Worm (Caenorhabditis elegans): ENCODE measurements around the gene C24B5.4.
A peak's percentile ranks its signal among the peaks of the same experiment; 100 is the strongest.

C24B5.4 gene

DNA sequence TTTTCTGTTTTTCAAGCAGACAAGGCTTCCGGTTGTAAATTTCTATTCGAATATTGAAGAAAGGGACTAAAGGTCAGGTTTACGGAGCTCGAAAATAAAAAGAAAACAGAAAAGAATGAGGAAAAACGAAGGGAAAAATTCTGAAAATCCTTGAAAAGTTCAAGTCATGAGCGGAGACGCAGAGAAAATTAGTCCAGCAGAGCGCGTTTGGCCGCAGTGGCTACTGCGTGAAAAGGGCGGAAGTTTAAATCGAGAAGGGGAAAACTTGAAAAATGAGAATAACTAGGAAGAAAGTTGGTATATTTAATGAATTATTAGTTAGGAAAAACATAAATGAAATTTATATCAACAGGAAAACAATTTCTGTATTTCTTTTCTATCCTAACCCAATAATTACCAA lies 23.3 kb upstream of the C24B5.4 start (continued):
- TF ChIP-seq hmg-1.2 (GFP tag; IDR thresholded peaks at IDR 0.05) (peak; percentile 67; the same call in 1 of the 2 replicates), snpc-1.3 (tag; optimal IDR thresholded peaks at IDR 0.05; ENCODE audit: insufficient read depth) (peak; percentile 9), lir-1 (GFP tag; conservative IDR thresholded peaks at IDR 0.05) (no peak), ets-4 (GFP tag; optimal IDR thresholded peaks at IDR 0.05) (no peak), Y56A3A.18 (GFP tag; IDR thresholded peaks at IDR 0.05) (no peak), ztf-25 (GFP tag; IDR thresholded peaks at IDR 0.05) (no peak), efl-1 (GFP tag; optimal IDR thresholded peaks at IDR 0.05) (peak; percentile 57), F37B4.10 (GFP tag; IDR thresholded peaks at IDR 0.05) (no peak)

DNA sequence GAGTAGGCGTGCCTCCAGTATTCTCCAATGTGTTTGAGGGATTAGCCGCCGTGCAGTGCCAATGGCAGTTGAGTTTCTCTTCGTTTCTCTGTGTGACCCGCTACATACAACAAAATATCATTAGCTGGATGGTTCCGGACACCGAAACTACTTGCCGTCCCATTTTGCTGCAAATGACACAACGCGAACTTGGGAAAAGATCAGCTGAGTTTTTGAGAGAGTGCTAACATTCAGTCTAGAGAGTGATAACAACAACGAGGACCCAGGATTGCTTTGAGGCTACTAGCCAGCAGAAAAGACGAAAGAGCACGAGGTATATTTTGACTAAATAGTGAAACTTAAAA lies 22.2 kb upstream of the C24B5.4 start:
- TF ChIP-seq madf-6 (GFP tag; IDR thresholded peaks at IDR 0.05) (0 out of 2 replicates have a peak, but pooled peaks have one; percentile 21), madf-3 (GFP tag; IDR thresholded peaks at IDR 0.05) (0 out of 2 replicates have a peak, but pooled peaks have one; percentile 47), attf-5 (GFP tag; optimal IDR thresholded peaks at IDR 0.05) (no peak), ceh-91 (GFP tag; IDR thresholded peaks at IDR 0.05) (no peak), zim-3 (tag; optimal IDR thresholded peaks at IDR 0.05) (no peak)

DNA sequence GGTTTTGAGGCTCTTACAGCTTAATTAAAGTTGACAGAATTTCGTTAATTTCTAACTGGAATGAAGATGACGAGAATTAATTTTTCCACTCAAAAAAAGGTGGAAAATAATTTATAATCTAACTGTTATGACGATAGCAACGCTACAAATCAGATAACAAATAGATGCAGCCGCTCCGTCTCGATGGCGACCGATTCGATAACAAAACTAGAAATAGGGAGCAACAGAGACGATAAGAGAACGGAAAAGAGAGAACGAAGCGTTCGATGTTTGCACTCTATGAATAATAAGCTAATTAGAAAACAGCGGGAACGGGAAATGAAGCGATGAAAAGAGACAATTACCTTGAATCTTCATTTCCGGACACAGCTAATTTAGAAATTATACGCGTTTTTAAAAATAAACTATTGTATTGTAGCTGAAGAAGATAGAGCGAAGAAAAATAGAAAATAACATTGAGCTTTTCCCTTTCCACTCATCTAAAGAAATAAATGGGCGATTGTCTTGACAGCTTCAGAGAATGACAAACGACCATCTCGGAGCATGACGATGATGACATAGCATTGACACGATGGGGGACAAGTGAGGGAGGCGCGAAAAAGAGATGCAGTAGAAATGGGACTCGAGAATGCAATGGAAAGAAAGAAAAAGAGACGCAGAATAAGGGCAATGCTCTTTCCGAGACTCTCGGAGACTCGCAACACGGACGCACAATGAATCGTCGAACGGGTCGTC lies 21.7 kb upstream of the C24B5.4 start:
- no peak for TF ChIP-seq dox-1 (GFP tag; IDR thresholded peaks at IDR 0.05)
- peak; percentile 88 for TF ChIP-seq nhr-80 (tag; optimal IDR thresholded peaks at IDR 0.05)
- TF ChIP-seq hlh-12 (tag; optimal IDR thresholded peaks at IDR 0.05): no peak
- TF ChIP-seq K12H6.12 (tag; optimal IDR thresholded peaks at IDR 0.05): peak; percentile 10
- no peak for TF ChIP-seq gei-17 (GFP tag; optimal IDR thresholded peaks at IDR 0.05)
- no peak for TF ChIP-seq ztf-25 (GFP tag; IDR thresholded peaks at IDR 0.05)

DNA sequence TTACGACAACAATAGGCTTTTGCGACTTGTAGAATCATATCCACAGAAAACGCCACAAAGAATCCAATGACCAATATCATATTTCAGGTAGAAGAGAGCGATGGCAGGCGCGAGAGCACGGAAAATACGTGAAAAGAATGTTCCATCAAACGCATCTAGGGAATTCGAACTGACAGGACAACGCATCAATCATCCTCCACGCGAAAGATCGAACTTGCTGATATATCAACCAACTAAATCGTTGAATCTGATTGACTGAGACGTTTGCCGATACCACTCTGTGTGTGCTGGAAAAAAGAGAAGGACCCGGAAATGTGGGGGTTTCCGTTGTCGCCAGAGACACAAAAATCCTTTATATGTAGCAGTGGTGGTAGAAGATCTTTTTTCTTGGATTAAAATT lies 21.1 kb upstream of the C24B5.4 start:
- TF ChIP-seq madf-6 (GFP tag; IDR thresholded peaks at IDR 0.05): 0 out of 2 replicates have a peak, but pooled peaks have one; percentile 24
- TF ChIP-seq tbx-9 (tag; optimal IDR thresholded peaks at IDR 0.05; ENCODE audit: borderline replicate concordance): no peak

DNA sequence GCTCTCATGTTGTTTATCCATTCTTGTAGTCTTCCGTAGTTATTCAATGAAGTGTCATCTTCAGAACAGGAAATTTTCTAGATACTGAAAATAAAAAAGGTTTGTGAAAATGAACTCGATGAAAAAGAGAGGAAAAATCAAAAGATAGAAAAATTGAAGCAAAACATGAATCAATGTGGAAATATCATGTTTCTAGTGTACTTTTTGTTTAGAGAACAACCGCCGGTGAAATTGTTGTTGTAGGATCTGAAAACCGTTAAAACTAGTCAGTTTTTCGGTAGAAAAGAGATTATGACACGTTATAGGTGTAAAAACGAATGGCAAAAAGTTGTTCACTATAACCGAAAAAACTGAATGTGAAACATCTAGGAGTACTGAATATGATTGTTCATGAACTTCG lies 20.0 kb upstream of the C24B5.4 start, which contains the start of gene pacs-1:
Gene pacs-1 (minus strand): TSS at position 101 of the 400 bp plus-strand sequence.
- TF ChIP-seq nfya-2 (GFP tag; IDR thresholded peaks at IDR 0.05): no peak
- no peak for TF ChIP-seq B0261.1 (tag; optimal IDR thresholded peaks at IDR 0.05)
- no peak for TF ChIP-seq D2030.7 (GFP tag; IDR thresholded peaks at IDR 0.05)
- TF ChIP-seq cebp-1 (GFP tag; IDR thresholded peaks at IDR 0.05): no peak
- no peak for TF ChIP-seq cebp-1 (tag; optimal IDR thresholded peaks at IDR 0.05)
- no peak for TF ChIP-seq nhr-27 (tag; optimal IDR thresholded peaks at IDR 0.05)
- TF ChIP-seq C17E4.6 (GFP tag; IDR thresholded peaks at IDR 0.05): no peak
- TF ChIP-seq K12H6.12 (tag; optimal IDR thresholded peaks at IDR 0.05): no peak
- no peak for TF ChIP-seq nhr-80 (tag; optimal IDR thresholded peaks at IDR 0.05)
- TF ChIP-seq lir-1 (GFP tag; conservative IDR thresholded peaks at IDR 0.05): no peak
- no peak for TF ChIP-seq snpc-3.4 (tag; optimal IDR thresholded peaks at IDR 0.05)
- TF ChIP-seq lin-40 (tag; optimal IDR thresholded peaks at IDR 0.05): no peak
- TF ChIP-seq snpc-1.3 (tag; optimal IDR thresholded peaks at IDR 0.05; ENCODE audit: insufficient read depth): no peak
- no peak for TF ChIP-seq him-1 (tag; optimal IDR thresholded peaks at IDR 0.05)
- TF ChIP-seq somi-1 (GFP tag; optimal IDR thresholded peaks at IDR 0.05): no peak
- no peak for TF ChIP-seq athp-1 (tag; optimal IDR thresholded peaks at IDR 0.05)
- no peak for TF ChIP-seq mes-4 (tag; optimal IDR thresholded peaks at IDR 0.05)

Data from whole organism, young adult.